Worm (Caenorhabditis elegans) whole organism, L3 larva: Measurements from ENCODE around the gene fbxa-163.
"Not testable (repeated sequence)": the region's sequence is repeated elsewhere in the genome, so short reads cannot be mapped to it uniquely, and the experiment has no call there.

Experiments
- ceh-16 ChIP-seq: sonication (generic microtip); optimal IDR thresholded peaks from 2 replicates; lab custom pipeline; 2017; ENCODE audit warnings: missing biosample characterization, missing genetic modification characterization
- ceh-28 ChIP-seq: fragments of 150-350 bp; optimal IDR thresholded peaks from 2 replicates; lab custom pipeline; 2014; ENCODE audit warnings: missing biosample characterization, missing genetic modification reagents, missing genetic modification characterization
- ceh-82 ChIP-seq: fragments of 150-350 bp; optimal IDR thresholded peaks from 2 replicates; lab custom pipeline; 2014; ENCODE audit warnings: missing biosample characterization, missing genetic modification characterization
- ceh-9 ChIP-seq: sonication (generic microtip); optimal IDR thresholded peaks from 2 replicates; lab custom pipeline; 2018; ENCODE audit warnings: missing biosample characterization, missing genetic modification characterization
- daf-12 ChIP-seq: fragments of 150-350 bp; optimal IDR thresholded peaks from 2 replicates; lab custom pipeline; 2014; ENCODE audit warnings: missing biosample characterization, missing genetic modification reagents, missing genetic modification characterization
- egl-5 ChIP-seq: fragments of 150-350 bp; optimal IDR thresholded peaks from 2 replicates; lab custom pipeline; 2017; ENCODE audit warnings: missing biosample characterization, missing genetic modification reagents, missing genetic modification characterization, inconsistent platforms
- elt-1 ChIP-seq: fragments of 150-350 bp; optimal IDR thresholded peaks from 2 replicates; lab custom pipeline; 2014; ENCODE audit warnings: missing biosample characterization, missing genetic modification characterization
- elt-2 ChIP-seq: sonication (generic microtip); optimal IDR thresholded peaks from 2 replicates; lab custom pipeline; 2016; ENCODE audit warnings: missing genetic modification reagents, mild to moderate bottlenecking, missing genetic modification characterization, missing compliant biosample characterization
- eor-1 ChIP-seq, 2 experiments: fragments of 150-350 bp; optimal IDR thresholded peaks; 2 replicates each; lab custom pipeline; 2014 to 2018; ENCODE audit warnings: missing biosample characterization in 2 of 2, missing genetic modification characterization in 2 of 2
- fkh-2 ChIP-seq: fragments of 150-350 bp; optimal IDR thresholded peaks from 2 replicates; lab custom pipeline; 2014; ENCODE audit warnings: missing biosample characterization, missing genetic modification reagents, missing genetic modification characterization
- hmg-11 ChIP-seq: sonication (generic microtip); optimal IDR thresholded peaks from 2 replicates; lab custom pipeline; 2016; ENCODE audit warnings: missing genetic modification characterization, missing compliant biosample characterization
- jun-1 ChIP-seq: fragments of 150-350 bp; optimal IDR thresholded peaks from 2 replicates; lab custom pipeline; 2014; ENCODE audit warnings: missing biosample characterization, missing genetic modification reagents, missing genetic modification characterization
- lin-39 ChIP-seq: fragments of 150-350 bp; optimal IDR thresholded peaks from 2 replicates; lab custom pipeline; 2018; ENCODE audit warnings: missing biosample characterization, missing genetic modification reagents, missing genetic modification characterization
- lsy-12 ChIP-seq: sonication (generic microtip); optimal IDR thresholded peaks from 2 replicates; lab custom pipeline; 2016; ENCODE audit warnings: mild to moderate bottlenecking, missing genetic modification characterization, missing compliant biosample characterization
- mml-1 ChIP-seq: fragments of 150-350 bp; sonication (generic microtip); optimal IDR thresholded peaks from 3 replicates; lab custom pipeline; 2014; ENCODE audit warnings: missing biosample characterization, missing genetic modification characterization
- nfya-1 ChIP-seq: sonication (generic microtip); optimal IDR thresholded peaks from 2 replicates; lab custom pipeline; 2017; ENCODE audit warnings: missing genetic modification characterization, mild to moderate bottlenecking, missing compliant biosample characterization, antibody characterized with exemption, moderate library complexity; ENCODE audit not compliant: insufficient read depth
- nhr-11 ChIP-seq: fragments of 150-350 bp; optimal IDR thresholded peaks from 2 replicates; lab custom pipeline; 2014; ENCODE audit warnings: missing biosample characterization, missing genetic modification characterization
- nhr-12 ChIP-seq: fragments of 150-350 bp; optimal IDR thresholded peaks from 2 replicates; lab custom pipeline; 2014; ENCODE audit warnings: missing biosample characterization, missing genetic modification characterization
- nhr-23 ChIP-seq: fragments of 150-350 bp; optimal IDR thresholded peaks from 2 replicates; lab custom pipeline; 2014; ENCODE audit warnings: missing biosample characterization, missing genetic modification reagents, missing genetic modification characterization
- nhr-25 ChIP-seq: sonication (generic microtip); optimal IDR thresholded peaks from 2 replicates; lab custom pipeline; 2017; ENCODE audit warnings: missing biosample characterization, missing genetic modification characterization
- nhr-28 ChIP-seq: fragments of 150-350 bp; optimal IDR thresholded peaks from 2 replicates; lab custom pipeline; 2014; ENCODE audit warnings: missing biosample characterization, missing genetic modification characterization
- nhr-43 ChIP-seq: sonication (generic microtip); optimal IDR thresholded peaks from 2 replicates; lab custom pipeline; 2016; ENCODE audit warnings: mild to moderate bottlenecking, missing genetic modification characterization, missing compliant biosample characterization; ENCODE audit not compliant: poor library complexity, severe bottlenecking
- nhr-76 ChIP-seq: fragments of 150-350 bp; sonication (generic microtip); optimal IDR thresholded peaks from 5 replicates; lab custom pipeline; 2014; ENCODE audit warnings: missing biosample characterization, missing genetic modification characterization
- pha-4 ChIP-seq: fragments of 150-350 bp; optimal IDR thresholded peaks from 2 replicates; lab custom pipeline; 2014; ENCODE audit warnings: missing biosample characterization, missing genetic modification reagents, missing genetic modification characterization
- pqm-1 ChIP-seq: fragments of 150-350 bp; optimal IDR thresholded peaks from 2 replicates; lab custom pipeline; 2017; ENCODE audit warnings: missing biosample characterization, missing genetic modification characterization, inconsistent platforms
- sea-2 ChIP-seq: fragments of 150-350 bp; sonication (generic microtip); optimal IDR thresholded peaks from 4 replicates; lab custom pipeline; 2014; ENCODE audit warnings: missing biosample characterization, missing genetic modification reagents, missing genetic modification characterization
- snpc-4 ChIP-seq: fragments of 150-350 bp; optimal IDR thresholded peaks from 2 replicates; lab custom pipeline; 2014; ENCODE audit warnings: missing biosample characterization, missing genetic modification characterization
- tbx-2 ChIP-seq: sonication (generic microtip); optimal IDR thresholded peaks from 2 replicates; lab custom pipeline; 2016; ENCODE audit warnings: mild to moderate bottlenecking, missing genetic modification characterization, missing compliant biosample characterization
- unc-39 ChIP-seq: sonication (generic microtip); optimal IDR thresholded peaks from 4 replicates; lab custom pipeline; 2017; ENCODE audit warnings: missing biosample characterization, missing genetic modification characterization
- unc-62 ChIP-seq: fragments of 150-350 bp; sonication (generic microtip); optimal IDR thresholded peaks from 4 replicates; lab custom pipeline; 2014; ENCODE audit warnings: missing biosample characterization, missing genetic modification reagents, missing genetic modification characterization
- zag-1 ChIP-seq: fragments of 150-350 bp; optimal IDR thresholded peaks from 2 replicates; lab custom pipeline; 2014; ENCODE audit warnings: missing biosample characterization, missing genetic modification characterization
- ztf-11 ChIP-seq: fragments of 150-350 bp; optimal IDR thresholded peaks from 2 replicates; lab custom pipeline; 2014; ENCODE audit warnings: missing biosample characterization, missing genetic modification characterization

The fbxa-163 gene

ce11 chrII:1640496-1640895 is 30.0 kb upstream of the fbxa-163 start, which contains the start of gene srh-72:
TSS of gene srh-72 (minus strand) at chrII:1640596.
- TF ChIP-seq jun-1 (no peak), ceh-28 (tag; lab: Kevin White, UChicago) (no peak), sea-2 (GFP tag; lab: Kevin White, UChicago) (no peak), nfya-1 (no peak), hmg-11 (tag; lab: Kevin White, UChicago) (no peak), ceh-16 (tag; lab: Kevin White, UChicago) (no peak), eor-1 (tag; optimal IDR thresholded peaks at IDR 0.05; lab: Kevin White, UChicago) (no peak), nhr-12 (tag; lab: Kevin White, UChicago) (no peak)

ce11 chrII:1636392-1636791 is 25.9 kb upstream of the fbxa-163 start, which contains the start of gene srg-20:
TSS of gene srg-20 (plus strand) at chrII:1636692.
- TF ChIP-seq tbx-2, pha-4, ceh-82 (tag; lab: Kevin White, UChicago): not testable (repeated sequence)

DNA sequence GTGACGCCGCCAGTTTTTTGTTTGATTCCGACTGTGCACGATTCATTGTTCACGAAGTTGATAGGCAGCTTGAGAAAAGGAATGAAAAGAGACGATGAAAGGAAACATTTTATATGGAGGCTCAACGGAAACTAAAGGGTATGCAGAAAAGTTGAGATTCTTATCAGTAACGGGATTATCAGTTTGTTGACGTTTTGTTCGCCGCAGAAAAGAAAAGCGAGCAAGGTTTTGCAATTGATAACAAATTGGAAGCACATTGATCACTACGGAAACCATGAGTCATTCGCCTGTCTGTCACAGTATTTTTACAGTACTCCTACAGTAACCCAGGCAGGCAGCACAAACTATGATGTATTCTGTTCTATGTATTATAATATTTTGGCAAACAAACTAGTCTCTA is 25.4 kb upstream of the fbxa-163 start:
- no peak for TF ChIP-seq lin-39 (tag; lab: Kevin White, UChicago)
- no peak for TF ChIP-seq unc-62 (GFP tag; lab: Kevin White, UChicago)
- TF ChIP-seq nhr-28 (tag; lab: Kevin White, UChicago): no peak
- no peak for TF ChIP-seq nhr-43 (tag; lab: Kevin White, UChicago)
- TF ChIP-seq mml-1 (tag; lab: Kevin White, UChicago): no peak
- no peak for TF ChIP-seq nhr-76
- peak; percentile 47 for TF ChIP-seq pqm-1
- no peak for TF ChIP-seq fkh-2 (tag; lab: Kevin White, UChicago)
- TF ChIP-seq ceh-9 (tag; lab: Kevin White, UChicago): no peak
- peak; percentile 70 for TF ChIP-seq elt-2 (tag; lab: Kevin White, UChicago)

DNA sequence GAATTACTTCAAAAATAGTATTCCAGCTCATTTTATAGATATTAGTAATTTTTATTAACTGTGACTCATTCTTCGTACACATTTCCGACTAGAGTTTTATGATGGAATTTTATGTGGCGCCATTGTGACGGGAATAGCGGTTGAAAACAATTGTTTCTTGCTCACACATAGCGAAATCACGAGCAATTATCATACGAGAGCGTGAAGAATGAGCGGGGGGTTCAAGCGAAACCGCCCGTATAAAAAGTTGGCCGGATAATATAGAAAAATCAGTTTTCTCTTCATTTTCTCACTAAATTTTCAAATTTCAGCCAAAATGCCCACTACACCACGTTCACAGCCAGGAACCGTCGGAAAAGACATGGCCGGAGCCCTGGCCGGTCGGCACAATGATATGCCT is 23.0 kb upstream of the fbxa-163 start, which contains the start of gene C08E3.1:
C08E3.1 (plus strand) TSS at position 301 of the 400 bp plus-strand sequence.
- not testable (repeated sequence) for TF ChIP-seq elt-2 (tag; lab: Kevin White, UChicago); pqm-1; unc-39

- not testable (repeated sequence) for TF ChIP-seq nhr-25; nhr-28 (tag; lab: Kevin White, UChicago); hmg-11 (tag; lab: Kevin White, UChicago)
Measured at ce11 chrII:1632216-1632615, 21.7 kb upstream of the fbxa-163 start, which contains the start of gene C08E3.13. TSS of gene C08E3.13 (minus strand) at chrII:1632316.

DNA sequence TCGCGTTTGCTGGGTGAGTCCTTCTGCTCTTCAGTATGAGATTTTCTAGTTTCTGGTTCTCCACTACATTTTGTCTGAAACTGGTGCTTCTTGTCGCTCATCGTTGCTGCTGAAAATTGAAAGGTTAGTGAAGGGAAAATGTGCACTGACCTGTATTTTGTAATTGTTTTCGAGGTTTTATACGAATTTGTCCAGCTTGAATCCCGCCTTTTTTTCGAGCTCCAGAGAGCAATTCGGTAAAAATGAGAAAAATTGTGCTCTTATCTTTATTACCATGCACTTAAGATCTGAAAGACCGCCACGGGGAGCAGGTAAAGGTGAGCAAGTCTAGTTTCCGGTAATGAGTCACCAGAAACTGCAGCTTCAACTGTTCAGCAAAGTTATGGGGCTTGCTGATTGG is 17.3 kb upstream of the fbxa-163 start, which contains the start of gene C08E3.15:
C08E3.15 (minus strand) TSS at position 101 of the 400 bp plus-strand sequence.
- TF ChIP-seq elt-1, pha-4, daf-12 (tag; lab: Kevin White, UChicago): not testable (repeated sequence)

DNA sequence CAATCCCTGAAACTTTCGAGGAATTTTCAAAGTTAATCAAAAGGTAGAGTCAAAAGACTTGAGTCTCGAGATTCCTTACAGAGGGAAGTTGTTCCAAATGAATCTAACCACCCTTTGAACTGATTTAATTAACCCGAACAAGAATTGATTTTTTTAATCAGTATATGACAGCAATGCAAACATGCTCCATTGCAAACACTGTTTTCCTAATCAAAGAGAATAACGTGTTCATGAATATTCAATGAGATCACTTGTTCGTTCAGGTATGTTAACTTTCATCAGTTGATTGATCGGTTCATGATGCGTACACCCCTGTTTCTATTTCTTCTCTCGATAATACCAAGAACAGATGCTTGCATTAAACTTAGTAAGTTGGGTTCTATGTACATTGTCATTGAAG is 15.1 kb upstream of the fbxa-163 start, which contains the start of gene C08E3.14:
C08E3.14 (plus strand) TSS at position 301 of the 400 bp plus-strand sequence.
- TF ChIP-seq elt-2 (tag; lab: Kevin White, UChicago) (no peak), daf-12 (tag; lab: Kevin White, UChicago) (no peak), sea-2 (GFP tag; lab: Kevin White, UChicago) (no peak), nfya-1 (no peak), snpc-4 (tag; lab: Kevin White, UChicago) (no peak), nhr-23 (tag; lab: Kevin White, UChicago) (no peak), lsy-12 (tag; lab: Kevin White, UChicago) (no peak), egl-5 (tag; lab: Kevin White, UChicago) (no peak), jun-1 (no peak), ztf-11 (tag; lab: Kevin White, UChicago) (no peak), nhr-11 (no peak), pqm-1 (no peak), zag-1 (no peak), nhr-28 (tag; lab: Kevin White, UChicago) (no peak)
